Worm (Caenorhabditis elegans): Measurements from ENCODE around the gene ugt-49.
"Not testable (repeated sequence)": the region's sequence is repeated elsewhere in the genome, so short reads cannot be mapped to it uniquely, and the experiment has no call there.

DNA sequence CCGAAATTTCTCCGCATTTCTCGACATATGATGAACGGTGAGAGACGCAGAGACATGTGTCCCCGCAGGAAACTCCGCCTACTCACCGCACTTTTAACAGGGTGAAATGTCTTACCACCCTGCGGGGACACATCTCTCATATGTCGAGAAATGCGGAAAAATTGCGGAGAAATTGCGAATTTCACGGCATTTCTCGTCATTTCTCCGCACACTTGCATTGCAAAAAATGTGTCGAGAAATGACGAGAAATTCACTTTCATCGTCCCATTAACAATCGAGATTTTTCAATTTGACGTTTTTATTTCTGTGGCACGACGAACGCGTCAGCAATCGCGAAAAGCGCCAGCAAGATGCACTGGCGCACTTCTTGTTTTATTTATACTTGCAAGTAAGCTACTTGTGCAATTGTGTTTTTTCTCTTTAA is 30.2 kb upstream of the ugt-49 start, which contains the start of gene K07C5.13:
- TF ChIP-seq ztf-11 (tag; optimal IDR thresholded peaks at IDR 0.05) (peak in 1 of 2 experiments; percentile 64), ama-1 (optimal IDR thresholded peaks at IDR 0.05) (peak; percentile 5), unc-86 (tag; optimal IDR thresholded peaks at IDR 0.05) (peak; percentile 72), blmp-1 (tag; optimal IDR thresholded peaks at IDR 0.05) (peak; percentile 61), mdl-1 (tag; optimal IDR thresholded peaks at IDR 0.05) (peak in 1 of 2 experiments; percentile 18), lin-35 (GFP tag; optimal IDR thresholded peaks at IDR 0.05) (peak; percentile 38 to 76), elt-2 (tag; optimal IDR thresholded peaks at IDR 0.05) (peak; percentile 41)
- TF ChIP-seq Y116A8C.19 (tag; optimal IDR thresholded peaks at IDR 0.05; ENCODE audit: borderline replicate concordance); ces-1 (GFP tag; optimal IDR thresholded peaks at IDR 0.05); sptf-1 (tag; optimal IDR thresholded peaks at IDR 0.05); C16A3.4 (tag; optimal IDR thresholded peaks at IDR 0.05); pqm-1 (tag; optimal IDR thresholded peaks at IDR 0.05): not testable (repeated sequence)

Data from whole organism, L1 larva.